Fruit fly (Drosophila melanogaster) whole organism, prepupa: ENCODE data around the gene Hayan.
A peak's percentile ranks its signal among the peaks of the same experiment; 100 is the strongest.

Source experiments
- CG11294 ChIP-seq: fragments of 200-800 bp; sonication (Bioruptor generic); IDR thresholded peaks from 2 replicates; pipeline ENCODE4 v1.3.6; 2022; ENCODE audit warnings: missing biosample characterization, missing genetic modification characterization
- CG11762 ChIP-seq: fragments of 200-800 bp; sonication (Bioruptor generic); optimal IDR thresholded peaks from 3 replicates; lab custom pipeline; 2016; ENCODE audit warnings: missing biosample characterization, missing genetic modification characterization; ENCODE audit not compliant: insufficient read depth
- CG11902 ChIP-seq: fragments of 200-800 bp; sonication (Bioruptor generic); optimal IDR thresholded peaks from 3 replicates; lab custom pipeline; 2016; ENCODE audit warnings: missing biosample characterization, missing genetic modification characterization
- CG15336 ChIP-seq: fragments of 200-800 bp; sonication (Bioruptor generic); IDR thresholded peaks from 2 replicates; pipeline ENCODE4 v1.3.6; 2022; ENCODE audit warnings: missing biosample characterization, missing genetic modification characterization
- CG1621 ChIP-seq: fragments of 200-800 bp; sonication (Bioruptor generic); optimal IDR thresholded peaks from 3 replicates; lab custom pipeline; 2018; ENCODE audit warnings: missing biosample characterization, mild to moderate bottlenecking, missing genetic modification characterization
- CG16779 ChIP-seq: fragments of 200-800 bp; sonication (Bioruptor generic); optimal IDR thresholded peaks from 3 replicates; lab custom pipeline; 2017; ENCODE audit warnings: missing biosample characterization, mild to moderate bottlenecking, missing genetic modification characterization
- CG3032 ChIP-seq: fragments of 200-800 bp; optimal IDR thresholded peaks from 2 replicates; lab custom pipeline; 2019; ENCODE audit warnings: missing biosample characterization, mild to moderate bottlenecking, missing genetic modification characterization, moderate library complexity
- CG31627 ChIP-seq: fragments of 200-800 bp; sonication (Bioruptor generic); optimal IDR thresholded peaks from 3 replicates; lab custom pipeline; 2016; ENCODE audit warnings: missing biosample characterization, missing genetic modification characterization
- CG32006 ChIP-seq: fragments of 200-800 bp; sonication (Bioruptor generic); optimal IDR thresholded peaks from 3 replicates; lab custom pipeline; 2017; ENCODE audit warnings: missing biosample characterization, mild to moderate bottlenecking, missing genetic modification characterization
- CG3919 ChIP-seq: fragments of 200-800 bp; sonication (Bioruptor generic); optimal IDR thresholded peaks from 3 replicates; lab custom pipeline; 2016; ENCODE audit warnings: missing biosample characterization, missing genetic modification characterization
- CG6163 ChIP-seq: fragments of 200-800 bp; sonication (Bioruptor generic); IDR thresholded peaks from 3 replicates; pipeline ENCODE4 v1.3.6; 2022; ENCODE audit warnings: missing biosample characterization, missing genetic modification characterization
- CG6276 ChIP-seq: fragments of 200-800 bp; sonication (Bioruptor generic); optimal IDR thresholded peaks from 2 replicates; lab custom pipeline; 2017; ENCODE audit warnings: missing biosample characterization, mild to moderate bottlenecking, missing genetic modification characterization
- CG6792 ChIP-seq: fragments of 200-800 bp; sonication (Bioruptor generic); optimal IDR thresholded peaks from 3 replicates; lab custom pipeline; 2016; ENCODE audit warnings: missing biosample characterization, missing genetic modification characterization
- CG6854 ChIP-seq: fragments of 200-800 bp; sonication (Bioruptor generic); optimal IDR thresholded peaks from 2 replicates; lab custom pipeline; 2017; ENCODE audit warnings: missing biosample characterization, mild to moderate bottlenecking, missing genetic modification characterization
- CG7368 ChIP-seq: fragments of 200-800 bp; sonication (Bioruptor generic); optimal IDR thresholded peaks from 3 replicates; lab custom pipeline; 2016; ENCODE audit warnings: missing biosample characterization, missing genetic modification characterization
- CG8319 ChIP-seq: fragments of 200-800 bp; sonication (Bioruptor generic); optimal IDR thresholded peaks from 3 replicates; lab custom pipeline; 2016; ENCODE audit warnings: missing biosample characterization, missing genetic modification characterization
- CG8632 ChIP-seq: fragments of 200-800 bp; sonication (Bioruptor generic); optimal IDR thresholded peaks from 3 replicates; lab custom pipeline; 2016; ENCODE audit warnings: missing biosample characterization, missing genetic modification characterization
- Ets21C ChIP-seq: fragments of 200-800 bp; sonication (Bioruptor generic); optimal IDR thresholded peaks from 3 replicates; lab custom pipeline; 2016; ENCODE audit warnings: missing biosample characterization, missing genetic modification characterization
- Ets96B ChIP-seq: fragments of 200-800 bp; optimal IDR thresholded peaks from 2 replicates; lab custom pipeline; 2019; ENCODE audit warnings: missing biosample characterization, mild to moderate bottlenecking, missing genetic modification characterization, moderate library complexity
- Hr39 ChIP-seq: fragments of 200-800 bp; sonication (Bioruptor generic); optimal IDR thresholded peaks from 2 replicates; lab custom pipeline; 2016; ENCODE audit warnings: missing biosample characterization, missing genetic modification characterization
- Met ChIP-seq: fragments of 200-800 bp; sonication (Bioruptor generic); optimal IDR thresholded peaks from 3 replicates; lab custom pipeline; 2016; ENCODE audit warnings: missing biosample characterization, missing genetic modification characterization
- OdsH ChIP-seq: fragments of 200-800 bp; sonication (Bioruptor generic); optimal IDR thresholded peaks from 3 replicates; lab custom pipeline; 2016; ENCODE audit warnings: missing biosample characterization, missing genetic modification characterization
- Sox102F ChIP-seq: fragments of 200-800 bp; sonication (Bioruptor generic); optimal IDR thresholded peaks from 2 replicates; lab custom pipeline; 2016; ENCODE audit warnings: missing biosample characterization, mild to moderate bottlenecking, missing genetic modification characterization
- Sox14 ChIP-seq: fragments of 200-800 bp; sonication (Bioruptor generic); optimal IDR thresholded peaks from 3 replicates; lab custom pipeline; 2016; ENCODE audit warnings: missing biosample characterization, missing genetic modification characterization
- Sox15 ChIP-seq: fragments of 200-800 bp; sonication (Bioruptor generic); optimal IDR thresholded peaks from 3 replicates; lab custom pipeline; 2016; ENCODE audit warnings: missing biosample characterization, missing genetic modification characterization
- achi ChIP-seq: fragments of 200-800 bp; sonication (Bioruptor generic); optimal IDR thresholded peaks from 3 replicates; lab custom pipeline; 2016; ENCODE audit warnings: missing biosample characterization, missing genetic modification characterization
- acj6 ChIP-seq: fragments of 200-800 bp; sonication (Bioruptor generic); optimal IDR thresholded peaks from 3 replicates; lab custom pipeline; 2016; ENCODE audit warnings: missing biosample characterization, missing genetic modification characterization
- cyc ChIP-seq: fragments of 200-800 bp; sonication (Bioruptor generic); optimal IDR thresholded peaks from 3 replicates; lab custom pipeline; 2016; ENCODE audit warnings: missing biosample characterization, missing genetic modification characterization
- dac ChIP-seq: fragments of 200-800 bp; sonication (Bioruptor generic); optimal IDR thresholded peaks from 2 replicates; lab custom pipeline; 2017; ENCODE audit warnings: missing biosample characterization, mild to moderate bottlenecking, missing genetic modification characterization
- dsx ChIP-seq: fragments of 200-800 bp; optimal IDR thresholded peaks from 3 replicates; lab custom pipeline; 2019; ENCODE audit warnings: missing biosample characterization, mild to moderate bottlenecking, missing genetic modification characterization, moderate library complexity; ENCODE audit not compliant: poor library complexity, severe bottlenecking
- eg ChIP-seq: fragments of 200-800 bp; sonication (Bioruptor generic); IDR thresholded peaks from 3 replicates; pipeline ENCODE4 v1.3.6; 2022; ENCODE audit warnings: missing biosample characterization, missing genetic modification characterization
- esn ChIP-seq: fragments of 200-800 bp; sonication (Bioruptor generic); optimal IDR thresholded peaks from 2 replicates; lab custom pipeline; 2016; ENCODE audit warnings: missing biosample characterization, mild to moderate bottlenecking, missing genetic modification characterization, moderate library complexity
- fd59A ChIP-seq: fragments of 200-800 bp; sonication (Bioruptor generic); optimal IDR thresholded peaks from 2 replicates; lab custom pipeline; 2017; ENCODE audit warnings: missing biosample characterization, mild to moderate bottlenecking, missing genetic modification characterization, missing genetic modification reagents
- fd85E ChIP-seq: fragments of 200-800 bp; sonication (Bioruptor generic); optimal IDR thresholded peaks from 3 replicates; lab custom pipeline; 2016; ENCODE audit warnings: missing biosample characterization, missing genetic modification characterization
- fkh ChIP-seq: fragments of 200-800 bp; sonication (Bioruptor generic); optimal IDR thresholded peaks from 3 replicates; lab custom pipeline; 2017; ENCODE audit warnings: missing biosample characterization, mild to moderate bottlenecking, missing genetic modification characterization, moderate library complexity
- net ChIP-seq: fragments of 200-800 bp; sonication (Bioruptor generic); optimal IDR thresholded peaks from 3 replicates; lab custom pipeline; 2016; ENCODE audit warnings: missing biosample characterization, missing genetic modification characterization
- pdm3 ChIP-seq: fragments of 200-800 bp; sonication (Bioruptor generic); optimal IDR thresholded peaks from 3 replicates; lab custom pipeline; 2016; ENCODE audit warnings: missing biosample characterization, missing genetic modification characterization
- salr ChIP-seq, 2 experiments: fragments of 200-800 bp; sonication (Bioruptor generic); optimal IDR thresholded peaks; 3 replicates each; lab custom pipeline; 2016 to 2018; ENCODE audit warnings: missing biosample characterization in 2 of 2, missing genetic modification characterization in 2 of 2, mild to moderate bottlenecking in 1 of 2
- spab ChIP-seq: fragments of 200-800 bp; sonication (Bioruptor generic); optimal IDR thresholded peaks from 2 replicates; lab custom pipeline; 2017; ENCODE audit warnings: missing biosample characterization, mild to moderate bottlenecking, missing genetic modification characterization, missing genetic modification reagents
- ss ChIP-seq, 2 experiments: fragments of 200-800 bp; sonication (Bioruptor generic); optimal IDR thresholded peaks; 2 replicates in 1 of 2; 3 replicates in 1 of 2; lab custom pipeline; 2017 to 2018; ENCODE audit warnings: mild to moderate bottlenecking in 2 of 2, missing biosample characterization in 2 of 2, missing genetic modification characterization in 2 of 2, moderate library complexity in 1 of 2
- topi ChIP-seq: fragments of 200-800 bp; sonication (Bioruptor generic); optimal IDR thresholded peaks from 3 replicates; lab custom pipeline; 2016; ENCODE audit warnings: missing biosample characterization, missing genetic modification characterization
- vri ChIP-seq: fragments of 200-800 bp; sonication (Bioruptor generic); optimal IDR thresholded peaks from 3 replicates; lab custom pipeline; 2016; ENCODE audit warnings: missing biosample characterization, mild to moderate bottlenecking, missing genetic modification characterization

Gene Hayan

dm6 chrX:18510884-18511283, 27.3 kb upstream of the Hayan start:
- TF ChIP-seq dac (GFP tag; lab: Kevin White, UChicago) = no peak
- no peak for TF ChIP-seq ss (GFP tag; optimal IDR thresholded peaks at IDR 0.05; lab: Kevin White, UChicago)
- TF ChIP-seq Sox14 (GFP tag; lab: Kevin White, UChicago) = no peak
- no peak for TF ChIP-seq fd85E (GFP tag; lab: Kevin White, UChicago)
- no peak for TF ChIP-seq esn (GFP tag; lab: Kevin White, UChicago)
- TF ChIP-seq CG11902 (GFP tag; lab: Kevin White, UChicago) = no peak
- no peak for TF ChIP-seq CG16779 (tag; lab: Kevin White, UChicago)
- TF ChIP-seq CG15336 = no peak
- no peak for TF ChIP-seq pdm3 (GFP tag; lab: Kevin White, UChicago)

dm6 chrX:18509430-18509829, 25.9 kb upstream of the Hayan start:
- peak; percentile 5 for TF ChIP-seq vri (GFP tag; lab: Kevin White, UChicago)
- TF ChIP-seq cyc (GFP tag; lab: Kevin White, UChicago) = no peak

- TF ChIP-seq pdm3 (GFP tag; lab: Kevin White, UChicago) (no peak), CG3032 (tag; lab: Kevin White, UChicago) (no peak), net (no peak), CG6792 (GFP tag; lab: Kevin White, UChicago) (no peak), CG11762 (GFP tag; lab: Kevin White, UChicago) (no peak), OdsH (GFP tag; lab: Kevin White, UChicago) (no peak), topi (GFP tag; lab: Kevin White, UChicago) (no peak), CG8632 (no peak), CG6276 (GFP tag; lab: Kevin White, UChicago) (no peak), CG31627 (no peak), ss (GFP tag; optimal IDR thresholded peaks at IDR 0.05; lab: Kevin White, UChicago) (no peak), CG3919 (GFP tag; lab: Kevin White, UChicago) (no peak), Ets21C (no peak), CG8319 (GFP tag; lab: Kevin White, UChicago) (no peak), salr (GFP tag; optimal IDR thresholded peaks at IDR 0.05; lab: Kevin White, UChicago) (no peak)
Observed at dm6 chrX:18508565-18508964, 25.0 kb upstream of the Hayan start.

- TF ChIP-seq topi (GFP tag; lab: Kevin White, UChicago) (peak; percentile 80), dsx (GFP tag; lab: Kevin White, UChicago) (peak; percentile 47), Sox14 (GFP tag; lab: Kevin White, UChicago) (peak; percentile 64), CG6792 (GFP tag; lab: Kevin White, UChicago) (peak; percentile 61), CG6854 (GFP tag; lab: Kevin White, UChicago) (no peak), fd59A (GFP tag; lab: Kevin White, UChicago) (peak; percentile 41), achi (GFP tag; lab: Kevin White, UChicago) (peak; percentile 67), OdsH (GFP tag; lab: Kevin White, UChicago) (peak; percentile 71), Met (GFP tag; lab: Kevin White, UChicago) (peak; percentile 83), CG6163 (peak; percentile 91), acj6 (GFP tag; lab: Kevin White, UChicago) (peak; percentile 65), CG15336 (peak; percentile 90), spab (GFP tag; lab: Kevin White, UChicago) (peak; percentile 52), eg (GFP tag; lab: Robert Waterston, UW) (peak; percentile 90), Ets96B (tag; lab: Kevin White, UChicago) (peak; percentile 57), ss (GFP tag; optimal IDR thresholded peaks at IDR 0.05; lab: Kevin White, UChicago) (peak in 1 of 2 experiments; percentile 1), CG32006 (GFP tag; lab: Kevin White, UChicago) (peak; percentile 70), CG31627 (peak; percentile 55), CG1621 (tag; lab: Kevin White, UChicago) (peak; percentile 56), CG11294 (GFP tag; lab: Robert Waterston, UW) (peak; percentile 56; the same call in 1 of the 2 replicates), CG6276 (GFP tag; lab: Kevin White, UChicago) (peak; percentile 80), Sox15 (GFP tag; lab: Kevin White, UChicago) (peak; percentile 22), Sox102F (peak; percentile 69), fkh (GFP tag; lab: Kevin White, UChicago) (peak; percentile 31), Hr39 (peak; percentile 59), CG7368 (GFP tag; lab: Kevin White, UChicago) (peak; percentile 69), CG11902 (GFP tag; lab: Kevin White, UChicago) (peak; percentile 52), CG3032 (tag; lab: Kevin White, UChicago) (peak; percentile 42)
Observed at dm6 chrX:18506639-18507528, 23.3 kb upstream of the Hayan start.
